Worm (Caenorhabditis elegans) whole organism, midembryonic: ENCODE results near the gene T19D12.2.

Experiments used
- T22C8.4 ChIP-seq: fragments of 200-800 bp; sonication (Bioruptor generic); IDR thresholded peaks from 2 replicates; pipeline ENCODE4 v1.3.6; 2022; ENCODE audit warnings: missing genetic modification characterization, missing compliant biosample characterization
- flt-1 ChIP-seq: fragments of 200-800 bp; sonication (Bioruptor generic); IDR thresholded peaks from 2 replicates; pipeline ENCODE4 v1.3.6; 2022; ENCODE audit warnings: missing genetic modification characterization, missing compliant biosample characterization
- klf-2 ChIP-seq: fragments of 200-800 bp; sonication (Bioruptor generic); conservative IDR thresholded peaks from 2 replicates; pipeline ENCODE4 v1.3.6; 2022; ENCODE audit warnings: missing genetic modification reagents, missing genetic modification characterization, missing compliant biosample characterization
- med-1 ChIP-seq: sonication (generic microtip); optimal IDR thresholded peaks from 2 replicates; lab custom pipeline; 2017; ENCODE audit warnings: missing genetic modification characterization, mild to moderate bottlenecking, missing compliant biosample characterization, antibody characterized with exemption, missing genetic modification reagents; ENCODE audit not compliant: insufficient read depth
- tab-1 ChIP-seq: fragments of 200-800 bp; sonication (Bioruptor generic); IDR thresholded peaks from 2 replicates; pipeline ENCODE4 v1.3.6; 2022; ENCODE audit warnings: missing genetic modification characterization, missing compliant biosample characterization
- ztf-23 ChIP-seq: fragments of 200-800 bp; sonication (Bioruptor generic); IDR thresholded peaks from 2 replicates; pipeline ENCODE4 v1.3.6; 2022; ENCODE audit warnings: missing genetic modification reagents, missing genetic modification characterization, missing compliant biosample characterization
- ztf-29 ChIP-seq: fragments of 200-800 bp; sonication (Bioruptor generic); IDR thresholded peaks from 2 replicates; pipeline ENCODE4 v1.3.6; 2022; ENCODE audit warnings: missing genetic modification reagents, missing genetic modification characterization, missing compliant biosample characterization

- TF ChIP-seq flt-1 (GFP tag; lab: Robert Waterston, UW) (no peak), ztf-23 (GFP tag; lab: Robert Waterston, UW) (no peak), T22C8.4 (no peak), ztf-29 (no peak), klf-2 (GFP tag; lab: Robert Waterston, UW) (no peak), med-1 (GFP tag; lab: Kevin White, UChicago) (no peak), tab-1 (GFP tag; lab: Robert Waterston, UW) (no peak)
These were observed 47.8 kb downstream of the T19D12.2 start for ce11 chrII:6708980-6709379.
